Worm (Caenorhabditis elegans) whole organism, early embryonic: ENCODE results near the gene mboa-6.

Experiments used
- ceh-13 ChIP-seq: fragments of 200-800 bp; sonication (Bioruptor generic); optimal IDR thresholded peaks from 2 replicates; lab custom pipeline; 2018; ENCODE audit warnings: mild to moderate bottlenecking, missing genetic modification characterization, missing compliant biosample characterization
- hnd-1 ChIP-seq: sonication (generic microtip); optimal IDR thresholded peaks from 2 replicates; lab custom pipeline; 2016; ENCODE audit warnings: missing genetic modification characterization, missing compliant biosample characterization

ce11 chrIII:2008334-2008733 is 46.6 kb upstream of the mboa-6 start:
- no peak for TF ChIP-seq ceh-13 (GFP tag; lab: Kevin White, UChicago)
- no peak for TF ChIP-seq hnd-1 (tag; lab: Kevin White, UChicago)
